Fruit fly (Drosophila melanogaster): ENCODE measurements around the gene vrs.
A peak's percentile ranks its signal among the peaks of the same experiment; 100 is the strongest.

DNA sequence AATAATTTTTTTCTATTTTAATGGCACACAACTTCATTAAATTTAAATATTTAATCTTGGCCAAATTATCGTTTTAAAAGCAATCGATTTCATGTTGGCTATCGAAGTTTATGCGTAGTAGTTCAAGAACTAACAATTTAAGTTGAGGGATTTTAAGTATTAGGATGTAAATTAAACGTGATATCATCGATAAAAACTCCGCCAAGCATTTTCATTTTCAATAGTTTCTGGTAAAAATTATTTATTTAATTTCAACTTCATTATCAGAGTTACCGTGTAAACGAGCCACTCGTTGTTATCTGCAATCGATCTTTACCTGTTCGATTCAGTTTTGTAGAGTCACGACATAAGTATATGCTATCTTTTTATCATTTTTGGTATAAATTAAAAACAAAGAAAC is 44.5 kb upstream of the vrs start:
- TF ChIP-seq CG7045 (GFP tag; optimal IDR thresholded peaks at IDR 0.05) = peak; percentile 100
- peak; percentile 98 for TF ChIP-seq bab1 (GFP tag; optimal IDR thresholded peaks at IDR 0.05)
- TF ChIP-seq CG7101 (tag; optimal IDR thresholded peaks at IDR 0.05) = peak; percentile 99
- peak; percentile 97 for TF ChIP-seq CG11617 (GFP tag; optimal IDR thresholded peaks at IDR 0.05)
- TF ChIP-seq kay (GFP tag; ENCODE audit: borderline replicate concordance) = peak; percentile 99
- TF ChIP-seq ovo (GFP tag; optimal IDR thresholded peaks at IDR 0.05) = peak; percentile 86
- TF ChIP-seq cic (GFP tag; optimal IDR thresholded peaks at IDR 0.05) = peak; percentile 88
- peak; percentile 87 for TF ChIP-seq pad (GFP tag; optimal IDR thresholded peaks at IDR 0.05)
- peak; percentile 85 for TF ChIP-seq Crg-1 (GFP tag; optimal IDR thresholded peaks at IDR 0.05)
- TF ChIP-seq tj (GFP tag; optimal IDR thresholded peaks at IDR 0.05) = peak; percentile 79
- TF ChIP-seq toe (GFP tag; optimal IDR thresholded peaks at IDR 0.05) = peak; percentile 96
